Worm (Caenorhabditis elegans): ENCODE results near the gene psr-1.

- TF ChIP-seq skn-1 (tag; optimal IDR thresholded peaks at IDR 0.05) (no peak), nhr-129 (tag; optimal IDR thresholded peaks at IDR 0.05) (no peak), aly-2 (tag; optimal IDR thresholded peaks at IDR 0.05) (no peak), F13H6.1 (tag; optimal IDR thresholded peaks at IDR 0.05) (no peak), nhr-237 (tag; optimal IDR thresholded peaks at IDR 0.05) (no peak)
Observed at ce11 chrIV:4649460-4649859, 3.6 kb upstream of the psr-1 start, which contains the start of gene F29B9.7.
